Fruit fly (Drosophila melanogaster) whole organism, pupa: Measurements from ENCODE around the gene CtsF.

ENCODE experiments used
- CG10348 ChIP-seq: fragments of 200-800 bp; sonication (Bioruptor generic); IDR thresholded peaks from 2 replicates; pipeline ENCODE4 v1.3.6; 2022; ENCODE audit warnings: missing biosample characterization, missing genetic modification characterization
- CG12605 ChIP-seq: fragments of 200-800 bp; sonication (Bioruptor generic); IDR thresholded peaks from 2 replicates; pipeline ENCODE4 v1.3.6; 2022; ENCODE audit warnings: missing biosample characterization, missing genetic modification characterization
- CG13204 ChIP-seq: fragments of 200-800 bp; sonication (Bioruptor generic); optimal IDR thresholded peaks from 2 replicates; lab custom pipeline; 2018; ENCODE audit warnings: missing biosample characterization, mild to moderate bottlenecking, missing genetic modification characterization, moderate library complexity
- CG14655 ChIP-seq: fragments of 200-800 bp; sonication (Bioruptor generic); optimal IDR thresholded peaks from 3 replicates; lab custom pipeline; 2017; ENCODE audit warnings: mild to moderate bottlenecking, missing biosample characterization, missing genetic modification reagents, missing genetic modification characterization
- CG15710 ChIP-seq: fragments of 200-800 bp; sonication (Bioruptor generic); optimal IDR thresholded peaks from 2 replicates; lab custom pipeline; 2018; ENCODE audit warnings: missing biosample characterization, mild to moderate bottlenecking, missing genetic modification characterization, moderate library complexity
- CG17806 ChIP-seq: fragments of 200-800 bp; sonication (Bioruptor generic); optimal IDR thresholded peaks from 2 replicates; lab custom pipeline; 2018; ENCODE audit warnings: missing biosample characterization, mild to moderate bottlenecking, missing genetic modification characterization, moderate library complexity
- CG32121 ChIP-seq: fragments of 200-800 bp; sonication (Bioruptor generic); IDR thresholded peaks from 2 replicates; pipeline ENCODE4 v1.3.6; 2022; ENCODE audit warnings: missing biosample characterization, missing genetic modification characterization
- CG34367 ChIP-seq: fragments of 200-800 bp; sonication (Bioruptor generic); optimal IDR thresholded peaks from 2 replicates; lab custom pipeline; 2018; ENCODE audit warnings: missing biosample characterization, mild to moderate bottlenecking, missing genetic modification characterization
- CG4496 ChIP-seq: fragments of 200-800 bp; sonication (Bioruptor generic); IDR thresholded peaks from 3 replicates; pipeline ENCODE4 v1.3.6; 2022; ENCODE audit warnings: missing biosample characterization, missing genetic modification characterization
- CG8159 ChIP-seq: fragments of 200-800 bp; sonication (Bioruptor generic); optimal IDR thresholded peaks from 3 replicates; lab custom pipeline; 2018; ENCODE audit warnings: missing biosample characterization, mild to moderate bottlenecking, missing genetic modification characterization, moderate library complexity
- CG8301 ChIP-seq: fragments of 200-800 bp; sonication (Bioruptor generic); optimal IDR thresholded peaks from 2 replicates; lab custom pipeline; 2018; ENCODE audit warnings: missing biosample characterization, mild to moderate bottlenecking, missing genetic modification characterization
- CG9948 ChIP-seq: fragments of 200-800 bp; sonication (Bioruptor generic); optimal IDR thresholded peaks from 2 replicates; lab custom pipeline; 2018; ENCODE audit warnings: missing biosample characterization, mild to moderate bottlenecking, missing genetic modification characterization, moderate library complexity
- D1 ChIP-seq: fragments of 200-800 bp; sonication (Bioruptor generic); optimal IDR thresholded peaks from 2 replicates; lab custom pipeline; 2018; ENCODE audit warnings: missing biosample characterization, mild to moderate bottlenecking, missing genetic modification characterization, moderate library complexity
- EcR ChIP-seq: fragments of 200-800 bp; sonication (Bioruptor generic); optimal IDR thresholded peaks from 3 replicates; lab custom pipeline; 2019; ENCODE audit warnings: missing biosample characterization, missing genetic modification characterization, mild to moderate bottlenecking, moderate library complexity, missing genetic modification reagents
- Ets98B ChIP-seq: fragments of 200-800 bp; sonication (Bioruptor generic); IDR thresholded peaks from 2 replicates; pipeline ENCODE4 v1.3.6; 2022; ENCODE audit warnings: missing biosample characterization, missing genetic modification characterization
- Pif1A ChIP-seq: fragments of 200-800 bp; sonication (Bioruptor generic); optimal IDR thresholded peaks from 3 replicates; lab custom pipeline; 2016; ENCODE audit warnings: missing biosample characterization, missing genetic modification characterization
- Pif1B ChIP-seq: fragments of 200-800 bp; sonication (Bioruptor generic); optimal IDR thresholded peaks from 3 replicates; lab custom pipeline; 2016; ENCODE audit warnings: missing biosample characterization, missing genetic modification characterization
- Snoo ChIP-seq: fragments of 200-800 bp; sonication (Bioruptor generic); optimal IDR thresholded peaks from 3 replicates; lab custom pipeline; 2017; ENCODE audit warnings: missing biosample characterization, mild to moderate bottlenecking, missing genetic modification characterization, inconsistent platforms
- fd96Ca ChIP-seq: fragments of 200-800 bp; sonication (Bioruptor generic); IDR thresholded peaks from 3 replicates; pipeline ENCODE4 v1.3.6; 2022; ENCODE audit warnings: missing biosample characterization, missing genetic modification characterization
- gl ChIP-seq: fragments of 200-800 bp; sonication (Bioruptor generic); optimal IDR thresholded peaks from 2 replicates; lab custom pipeline; 2018; ENCODE audit warnings: missing biosample characterization, mild to moderate bottlenecking, missing genetic modification characterization
- rn ChIP-seq: fragments of 200-800 bp; sonication (Bioruptor generic); IDR thresholded peaks from 2 replicates; pipeline ENCODE4 v1.3.6; 2022; ENCODE audit warnings: missing biosample characterization, missing genetic modification characterization

CtsF gene

DNA sequence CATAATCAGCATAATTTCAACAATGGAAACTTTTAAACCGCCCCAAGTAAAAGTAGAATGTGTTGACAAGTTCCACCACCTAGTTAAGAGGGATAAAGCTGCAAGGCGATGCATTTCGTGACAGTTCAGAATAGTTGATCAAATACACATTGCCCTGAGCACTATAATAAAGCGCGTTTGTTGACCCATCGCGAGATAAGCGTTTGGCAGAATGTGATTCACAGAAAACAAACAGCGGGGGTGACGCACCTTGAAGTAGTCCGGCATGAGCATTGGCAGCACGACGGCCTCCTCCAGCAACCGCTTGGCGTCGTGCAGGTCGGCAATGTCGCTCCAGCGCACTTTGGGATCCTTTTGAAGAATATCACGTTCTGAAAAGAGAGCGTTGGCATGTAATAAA is 22.1 kb downstream of the CtsF start:
- TF ChIP-seq Snoo (no peak), EcR (GFP tag; lab: Kevin White, UChicago) (peak; percentile 14)

DNA sequence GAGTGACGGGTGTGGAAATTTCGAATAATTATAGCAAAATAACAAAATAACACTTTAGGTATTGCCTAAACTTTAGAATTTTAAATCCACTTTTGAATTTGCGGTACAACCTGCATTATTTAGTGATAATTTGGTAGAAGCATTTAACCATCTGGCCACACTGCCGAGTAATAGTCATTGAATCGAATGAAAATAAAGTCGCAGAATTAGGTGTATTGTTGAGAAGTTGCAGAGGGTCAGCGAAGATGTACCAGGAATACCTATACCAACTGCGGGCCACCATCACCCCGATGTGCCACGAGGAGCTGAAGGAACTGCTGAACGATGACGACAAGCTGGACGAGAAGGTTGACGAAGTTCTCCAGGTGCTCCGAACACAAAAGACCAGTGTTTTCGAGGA is 25.5 kb downstream of the CtsF start, which contains the start of gene Vps37B:
TSS of gene Vps37B (plus strand) at position 134 of the 400 bp plus-strand sequence.
- no peak for TF ChIP-seq Ets98B (GFP tag; lab: Robert Waterston, UW)
- no peak for TF ChIP-seq CG34367 (tag; lab: Kevin White, UChicago)
- TF ChIP-seq CG8159 = no peak
- TF ChIP-seq Pif1B (GFP tag; lab: Kevin White, UChicago) = no peak
- TF ChIP-seq CG12605 (GFP tag; lab: Robert Waterston, UW) = no peak
- TF ChIP-seq Pif1A (GFP tag; lab: Kevin White, UChicago) = no peak
- no peak for TF ChIP-seq CG32121 (GFP tag; lab: Robert Waterston, UW)
- no peak for TF ChIP-seq CG10348 (GFP tag; lab: Robert Waterston, UW)
- no peak for TF ChIP-seq CG17806 (tag; lab: Kevin White, UChicago)
- no peak for TF ChIP-seq rn
- TF ChIP-seq EcR (GFP tag; lab: Kevin White, UChicago) = no peak
- TF ChIP-seq CG8301 (tag; lab: Kevin White, UChicago) = no peak

DNA sequence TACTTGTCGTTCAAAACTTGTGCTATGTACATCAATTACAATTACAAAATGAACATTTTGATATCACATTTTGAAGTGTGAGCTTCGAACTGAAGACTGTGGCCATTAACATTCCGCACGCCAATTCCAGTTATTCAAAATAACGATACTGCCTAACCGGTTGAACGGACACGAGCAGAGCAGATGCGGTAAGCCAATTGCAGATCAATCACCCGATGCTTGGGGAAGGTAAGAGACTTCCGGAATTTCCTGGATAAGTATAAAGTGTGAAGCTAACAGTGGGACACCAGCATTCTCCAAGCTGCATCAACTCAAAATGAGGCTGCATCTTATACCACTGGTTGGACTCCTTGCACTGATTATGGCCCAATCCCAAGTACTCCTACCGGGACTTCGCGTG is 27.7 kb downstream of the CtsF start, which contains the start of gene CG14664:
TSS of gene CG14664 (plus strand) at position 301 of the 400 bp plus-strand sequence.
- peak; percentile 26; the same call in 1 of the 3 replicates for TF ChIP-seq fd96Ca (GFP tag; lab: Robert Waterston, UW)
- no peak for TF ChIP-seq rn
- no peak for TF ChIP-seq CG32121 (GFP tag; lab: Robert Waterston, UW)

DNA sequence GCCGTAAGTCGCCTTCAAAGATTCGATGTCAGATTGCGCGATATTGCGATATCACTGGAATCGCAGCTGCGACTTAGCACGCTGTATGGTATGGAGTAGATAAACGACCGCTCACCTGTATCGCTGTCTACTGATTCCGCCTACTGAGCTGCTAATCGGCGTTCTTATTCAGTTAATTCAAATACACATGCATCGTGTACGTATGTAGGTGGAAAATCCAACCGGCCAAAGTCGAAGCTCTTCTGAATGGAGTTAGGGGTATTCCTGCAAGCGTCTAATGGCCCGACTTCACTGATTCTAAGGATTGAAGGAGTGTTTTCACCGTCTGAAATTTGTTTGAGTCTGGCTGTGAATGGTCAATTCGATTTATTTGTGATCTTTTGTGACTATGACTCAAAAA is 28.4 kb downstream of the CtsF start, which contains the start of gene CG2604:
TSS of gene CG2604 (minus strand) at position 231 of the 400 bp plus-strand sequence.
- TF ChIP-seq Snoo (peak; percentile 51), rn (no peak), CG17806 (tag; lab: Kevin White, UChicago) (peak; percentile 6), CG13204 (GFP tag; lab: Kevin White, UChicago) (no peak), CG9948 (tag; lab: Kevin White, UChicago) (no peak), CG4496 (GFP tag; lab: Robert Waterston, UW) (peak; percentile 71), CG34367 (tag; lab: Kevin White, UChicago) (peak; percentile 25), CG15710 (tag; lab: Kevin White, UChicago) (peak; percentile 34), D1 (tag; lab: Kevin White, UChicago) (no peak), CG8159 (no peak), CG32121 (GFP tag; lab: Robert Waterston, UW) (no peak), EcR (GFP tag; lab: Kevin White, UChicago) (peak; percentile 11), Pif1A (GFP tag; lab: Kevin White, UChicago) (no peak), CG8301 (tag; lab: Kevin White, UChicago) (no peak), gl (tag; lab: Kevin White, UChicago) (peak; percentile 60), fd96Ca (GFP tag; lab: Robert Waterston, UW) (no peak), CG10348 (GFP tag; lab: Robert Waterston, UW) (no peak), CG12605 (GFP tag; lab: Robert Waterston, UW) (peak; percentile 35; the same call in 1 of the 2 replicates), Ets98B (GFP tag; lab: Robert Waterston, UW) (peak; percentile 57), Pif1B (GFP tag; lab: Kevin White, UChicago) (no peak), CG14655 (no peak)

DNA sequence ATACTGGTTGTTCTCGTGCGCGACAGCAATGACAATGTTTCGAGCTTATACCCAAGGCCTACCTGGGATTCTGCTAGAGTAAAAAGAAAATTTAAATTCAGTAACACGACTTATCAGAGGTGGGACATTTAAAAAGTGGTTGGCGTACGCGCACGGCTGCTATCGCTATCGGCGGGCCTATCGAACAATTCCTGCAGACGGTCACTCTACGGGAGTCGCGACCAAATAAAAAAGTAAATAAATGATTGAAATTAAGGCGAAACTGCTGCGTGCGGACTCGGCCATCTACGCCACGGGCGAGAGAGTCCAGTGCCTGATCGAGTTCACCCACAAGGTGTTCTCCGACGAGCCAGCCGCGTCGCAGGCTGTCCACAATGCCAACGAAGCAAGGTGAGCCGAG is 32.1 kb downstream of the CtsF start, which contains the start of the genes Prosbeta2R2 and CG1116:
TSS of gene Prosbeta2R2 (minus strand) at position 63 of the 400 bp plus-strand sequence.
TSS of gene CG1116 (plus strand) at position 192 of the 400 bp plus-strand sequence.
- TF ChIP-seq CG8301 (tag; lab: Kevin White, UChicago) (no peak), CG15710 (tag; lab: Kevin White, UChicago) (no peak), CG14655 (no peak), EcR (GFP tag; lab: Kevin White, UChicago) (no peak), fd96Ca (GFP tag; lab: Robert Waterston, UW) (no peak), Ets98B (GFP tag; lab: Robert Waterston, UW) (no peak), CG17806 (tag; lab: Kevin White, UChicago) (no peak), Pif1A (GFP tag; lab: Kevin White, UChicago) (no peak), rn (no peak), CG32121 (GFP tag; lab: Robert Waterston, UW) (no peak), CG9948 (tag; lab: Kevin White, UChicago) (no peak), CG12605 (GFP tag; lab: Robert Waterston, UW) (no peak)
- TF ChIP-seq, all 21 proteins: peak for 0

DNA sequence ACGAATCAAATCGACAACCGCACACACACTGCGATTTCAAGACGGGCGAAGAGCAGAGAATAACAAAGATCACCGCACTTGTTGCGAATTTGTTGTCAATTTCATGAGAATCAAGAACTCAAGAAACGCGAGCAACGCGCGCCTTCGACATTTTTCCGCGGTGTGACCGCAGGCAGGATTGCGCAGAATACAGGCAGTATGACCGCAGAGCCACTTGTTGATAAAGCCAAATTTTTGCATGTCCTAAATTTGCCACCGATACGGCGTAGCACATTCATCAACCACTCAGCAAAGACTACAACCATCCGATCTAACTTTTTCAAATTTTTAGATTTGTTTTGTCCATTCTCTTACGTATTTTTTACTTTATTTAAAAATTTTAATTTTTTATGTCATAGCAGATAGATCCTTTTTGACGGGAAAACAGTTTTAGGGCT is 34.2 kb downstream of the CtsF start, which contains the start of gene cno:
TSS of gene cno (minus strand) at position 179 of the 437 bp plus-strand sequence.
- peak; percentile 46; the same call in 1 of the 2 replicates for TF ChIP-seq CG12605 (GFP tag; lab: Robert Waterston, UW)
- TF ChIP-seq EcR (GFP tag; lab: Kevin White, UChicago) = no peak
- no peak for TF ChIP-seq CG4496 (GFP tag; lab: Robert Waterston, UW)
- TF ChIP-seq CG9948 (tag; lab: Kevin White, UChicago) = no peak
- TF ChIP-seq CG15710 (tag; lab: Kevin White, UChicago) = no peak
- no peak for TF ChIP-seq CG14655
- no peak for TF ChIP-seq CG13204 (GFP tag; lab: Kevin White, UChicago)
- no peak for TF ChIP-seq gl (tag; lab: Kevin White, UChicago)
- no peak for TF ChIP-seq Pif1B (GFP tag; lab: Kevin White, UChicago)
- TF ChIP-seq CG10348 (GFP tag; lab: Robert Waterston, UW) = no peak
- TF ChIP-seq CG8301 (tag; lab: Kevin White, UChicago) = no peak
- TF ChIP-seq D1 (tag; lab: Kevin White, UChicago) = no peak
- no peak for TF ChIP-seq rn
- TF ChIP-seq CG17806 (tag; lab: Kevin White, UChicago) = no peak
- TF ChIP-seq Snoo = peak; percentile 8
- TF ChIP-seq Pif1A (GFP tag; lab: Kevin White, UChicago) = no peak
- TF ChIP-seq CG32121 (GFP tag; lab: Robert Waterston, UW) = no peak
- peak; percentile 48; the same call in 1 of the 2 replicates for TF ChIP-seq Ets98B (GFP tag; lab: Robert Waterston, UW)
- TF ChIP-seq fd96Ca (GFP tag; lab: Robert Waterston, UW) = 0 out of 3 replicates have a peak, but pooled peaks have one; percentile 22
- TF ChIP-seq CG34367 (tag; lab: Kevin White, UChicago) = no peak
- TF ChIP-seq CG8159 = no peak
